Worm (Caenorhabditis elegans): Measurements from ENCODE around the gene his-62.

DNA sequence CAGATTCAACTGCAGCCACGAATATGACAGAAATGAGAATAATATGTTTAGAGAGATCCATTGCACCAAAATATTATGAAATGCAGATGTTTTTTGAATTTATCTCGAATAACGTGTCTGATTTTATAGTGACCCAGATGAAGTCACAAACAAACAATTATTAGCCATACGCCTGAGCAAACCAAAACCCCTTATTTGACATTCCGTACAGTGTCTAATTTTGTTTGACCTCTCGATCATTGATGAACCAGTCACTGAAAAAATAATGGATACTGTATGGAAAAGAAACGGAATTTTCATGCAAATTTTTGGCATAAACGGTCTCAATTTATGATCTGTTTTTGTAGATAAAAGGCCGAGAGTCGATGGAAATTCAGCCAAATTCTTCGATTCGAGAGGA is 29.8 kb downstream of the his-62 start, which contains the start of the genes R05G6.9 and R05G6.3:
- no peak for TF ChIP-seq ces-1 (GFP tag; optimal IDR thresholded peaks at IDR 0.05)
- TF ChIP-seq sptf-1 (tag; optimal IDR thresholded peaks at IDR 0.05): no peak
- TF ChIP-seq blmp-1 (tag; optimal IDR thresholded peaks at IDR 0.05): no peak
- no peak for TF ChIP-seq pha-4 (tag; optimal IDR thresholded peaks at IDR 0.05)
- TF ChIP-seq unc-62 (GFP tag; optimal IDR thresholded peaks at IDR 0.05): no peak

Data from whole organism, mixed stage, embryonic.